Fruit fly (Drosophila melanogaster): ENCODE measurements around the gene shep.

The shep gene

DNA sequence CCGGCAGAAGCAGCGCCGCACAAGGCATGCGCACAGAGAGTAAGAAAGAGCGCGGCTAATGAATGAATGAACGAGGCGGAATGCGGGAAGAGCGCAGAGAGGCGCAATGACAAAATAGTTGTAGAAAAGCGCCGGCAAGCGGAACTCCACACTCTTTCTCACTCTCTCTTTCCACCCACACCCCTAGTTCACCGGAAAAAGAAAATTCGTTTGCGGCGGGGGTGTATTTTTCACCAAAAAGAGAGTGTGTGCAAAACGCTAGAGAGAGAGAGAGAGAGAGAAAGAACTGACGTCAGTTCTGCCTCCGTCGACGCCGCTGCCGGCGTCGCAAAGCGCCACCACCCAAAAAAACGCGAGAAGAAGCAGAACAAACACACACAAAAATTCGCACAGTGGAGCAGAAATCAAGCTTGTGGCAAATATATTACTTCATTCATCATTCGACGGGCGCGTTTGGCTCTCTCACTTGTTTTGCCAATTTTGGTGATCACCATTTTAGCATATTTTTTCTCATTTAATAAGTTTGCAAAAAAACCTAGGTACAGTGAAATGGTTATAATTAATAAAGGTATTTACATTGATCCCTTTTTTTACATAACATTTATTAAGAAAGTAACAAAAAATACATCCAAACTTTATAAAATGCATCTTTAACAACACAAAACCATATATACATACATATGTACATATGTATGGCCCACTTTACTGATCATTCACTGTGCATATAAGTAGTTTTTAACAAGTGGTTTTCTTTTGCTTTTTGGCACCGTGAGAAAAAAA is 92.7 kb downstream of the shep start (continued):
- TF ChIP-seq gcm2 (GFP tag; optimal IDR thresholded peaks at IDR 0.05) (peak; percentile 19), Meics (GFP tag; optimal IDR thresholded peaks at IDR 0.05) (peak; percentile 71), CG15269 (tag; optimal IDR thresholded peaks at IDR 0.05) (peak; percentile 62), Lpt (GFP tag; optimal IDR thresholded peaks at IDR 0.05) (no peak), sqz (GFP tag; optimal IDR thresholded peaks at IDR 0.05) (peak; percentile 81), CG31365 (tag; optimal IDR thresholded peaks at IDR 0.05) (no peak), maf-S (GFP tag; optimal IDR thresholded peaks at IDR 0.05) (no peak), ERR (GFP tag; optimal IDR thresholded peaks at IDR 0.05) (no peak), CG10147 (GFP tag; optimal IDR thresholded peaks at IDR 0.05) (peak; percentile 8), CG12391 (tag; optimal IDR thresholded peaks at IDR 0.05) (peak; percentile 49), Dp (GFP tag; optimal IDR thresholded peaks at IDR 0.05) (no peak), cg (GFP tag; optimal IDR thresholded peaks at IDR 0.05) (peak; percentile 15), aop (GFP tag; IDR thresholded peaks at IDR 0.05) (0 out of 2 replicates have a peak, but pooled peaks have one; percentile 9), trh (GFP tag; optimal IDR thresholded peaks at IDR 0.05) (peak; percentile 13), CG10462 (GFP tag; optimal IDR thresholded peaks at IDR 0.05) (peak; percentile 13), gfzf (GFP tag; optimal IDR thresholded peaks at IDR 0.05) (no peak), Antp (GFP tag; optimal IDR thresholded peaks at IDR 0.05) (peak; percentile 29), jumu (GFP tag; optimal IDR thresholded peaks at IDR 0.05) (peak; percentile 38), CG3726 (GFP tag; IDR thresholded peaks at IDR 0.05) (no peak), cad (GFP tag; optimal IDR thresholded peaks at IDR 0.05) (no peak), CG14014 (GFP tag; IDR thresholded peaks at IDR 0.05) (peak; percentile 49; the same call in 1 of the 2 replicates), CG15479 (GFP tag; optimal IDR thresholded peaks at IDR 0.05) (peak; percentile 65), dati (GFP tag; IDR thresholded peaks at IDR 0.05) (no peak), CG11085 (GFP tag; IDR thresholded peaks at IDR 0.05) (no peak), Atf3 (GFP tag; optimal IDR thresholded peaks at IDR 0.05) (no peak), Gsc (GFP tag; IDR thresholded peaks at IDR 0.05) (no peak), CG10565 (GFP tag; optimal IDR thresholded peaks at IDR 0.05) (no peak), E2f2 (GFP tag; IDR thresholded peaks at IDR 0.05) (peak; percentile 19; the same call in 1 of the 2 replicates), ind (GFP tag; optimal IDR thresholded peaks at IDR 0.05) (peak; percentile 60), knrl (GFP tag; IDR thresholded peaks at IDR 0.05; ENCODE audit: partially characterized antibody) (no peak), Side (GFP tag; optimal IDR thresholded peaks at IDR 0.05) (no peak), psq (GFP tag; optimal IDR thresholded peaks at IDR 0.05) (no peak), BtbVII (GFP tag; optimal IDR thresholded peaks at IDR 0.05) (peak; percentile 61), CG18599 (GFP tag; optimal IDR thresholded peaks at IDR 0.05) (peak; percentile 74), CG6791 (GFP tag; IDR thresholded peaks at IDR 0.05; ENCODE audit: partially characterized antibody) (no peak), da (GFP tag; optimal IDR thresholded peaks at IDR 0.05) (no peak), pros (GFP tag; optimal IDR thresholded peaks at IDR 0.05) (peak; percentile 92), CG3407 (GFP tag; optimal IDR thresholded peaks at IDR 0.05) (no peak), CG31224 (GFP tag; IDR thresholded peaks at IDR 0.05) (0 out of 2 replicates have a peak, but pooled peaks have one; percentile 17), CG10543 (GFP tag; optimal IDR thresholded peaks at IDR 0.05) (peak; percentile 56), exex (tag; optimal IDR thresholded peaks at IDR 0.05) (no peak), Atf-2 (GFP tag; optimal IDR thresholded peaks at IDR 0.05) (no peak), prd (optimal IDR thresholded peaks at IDR 0.05) (no peak), prd (GFP tag; IDR thresholded peaks at IDR 0.05) (peak; percentile 31; the same call in 2 of the 3 replicates), tin (GFP tag; optimal IDR thresholded peaks at IDR 0.05) (no peak), sima (GFP tag; optimal IDR thresholded peaks at IDR 0.05) (no peak), h (optimal IDR thresholded peaks at IDR 0.05) (no peak), Lhr (GFP tag; optimal IDR thresholded peaks at IDR 0.05) (no peak), CG7745 (tag; optimal IDR thresholded peaks at IDR 0.05) (no peak), Pdp1 (GFP tag; optimal IDR thresholded peaks at IDR 0.05) (peak; percentile 30 to 48)

Measured in whole organism, embryonic.